Worm (Caenorhabditis elegans): ENCODE results near the gene rbg-1.

- no peak for TF ChIP-seq nhr-25 (tag; optimal IDR thresholded peaks at IDR 0.05)
- TF ChIP-seq elt-3 (tag; optimal IDR thresholded peaks at IDR 0.05) = no peak
- TF ChIP-seq nhr-12 (tag; optimal IDR thresholded peaks at IDR 0.05) = no peak
- TF ChIP-seq elt-2 (tag; optimal IDR thresholded peaks at IDR 0.05) = no peak
- TF ChIP-seq elt-1 (tag; optimal IDR thresholded peaks at IDR 0.05) = no peak
- no peak for TF ChIP-seq ama-1 (optimal IDR thresholded peaks at IDR 0.05)
- no peak for TF ChIP-seq ztf-11 (tag; optimal IDR thresholded peaks at IDR 0.05)
- no peak for TF ChIP-seq aly-2 (tag; optimal IDR thresholded peaks at IDR 0.05)
- TF ChIP-seq snpc-4 (tag; optimal IDR thresholded peaks at IDR 0.05) = no peak
- TF ChIP-seq ceh-28 (tag; optimal IDR thresholded peaks at IDR 0.05) = no peak
- no peak for TF ChIP-seq nhr-11 (tag; optimal IDR thresholded peaks at IDR 0.05)
- no peak for TF ChIP-seq mdl-1 (tag; optimal IDR thresholded peaks at IDR 0.05)
These were observed 21.9 kb upstream of the rbg-1 start, which contains the start of gene idpp-3 for ce11 chrX:14961471-14961870.
